Fruit fly (Drosophila melanogaster) whole organism, adult: ENCODE results near the gene fry.
A peak's percentile ranks its signal among the peaks of the same experiment; 100 is the strongest.

Experiments
- CG11617 ChIP-seq: fragments of 200-800 bp; sonication (Bioruptor generic); optimal IDR thresholded peaks from 2 replicates; lab custom pipeline; 2017; ENCODE audit warnings: mild to moderate bottlenecking, missing biosample characterization, missing genetic modification reagents, missing genetic modification characterization
- CG12768 ChIP-seq: fragments of 200-800 bp; sonication (Bioruptor generic); optimal IDR thresholded peaks from 2 replicates; lab custom pipeline; 2017; ENCODE audit warnings: missing biosample characterization, missing genetic modification characterization, mild to moderate bottlenecking, moderate library complexity, missing genetic modification reagents
- CG14711 ChIP-seq: fragments of 200-800 bp; sonication (Bioruptor generic); optimal IDR thresholded peaks from 2 replicates; lab custom pipeline; 2018; ENCODE audit warnings: missing biosample characterization, mild to moderate bottlenecking, missing genetic modification characterization, moderate library complexity
- CG1620 ChIP-seq: fragments of 200-800 bp; sonication (Bioruptor generic); optimal IDR thresholded peaks from 2 replicates; lab custom pipeline; 2016; ENCODE audit warnings: missing biosample characterization, missing genetic modification characterization
- CG33017 ChIP-seq: fragments of 200-800 bp; sonication (Bioruptor generic); optimal IDR thresholded peaks from 2 replicates; lab custom pipeline; 2018; ENCODE audit warnings: missing biosample characterization, mild to moderate bottlenecking, missing genetic modification characterization, moderate library complexity
- CG5204 ChIP-seq: fragments of 200-800 bp; sonication (Bioruptor generic); optimal IDR thresholded peaks from 2 replicates; lab custom pipeline; 2016; ENCODE audit warnings: missing biosample characterization, missing genetic modification characterization
- CG7045 ChIP-seq: fragments of 200-800 bp; sonication (Bioruptor generic); optimal IDR thresholded peaks from 2 replicates; lab custom pipeline; 2017; ENCODE audit warnings: missing biosample characterization, mild to moderate bottlenecking, missing genetic modification characterization
- CG7101 ChIP-seq: fragments of 200-800 bp; sonication (Bioruptor generic); optimal IDR thresholded peaks from 2 replicates; lab custom pipeline; 2018; ENCODE audit warnings: missing biosample characterization, mild to moderate bottlenecking, missing genetic modification characterization, moderate library complexity
- Clk ChIP-seq: fragments of 200-800 bp; sonication (Bioruptor generic); optimal IDR thresholded peaks from 2 replicates; lab custom pipeline; 2017; ENCODE audit warnings: missing biosample characterization, missing genetic modification characterization
- Crg-1 ChIP-seq: fragments of 200-800 bp; sonication (Bioruptor generic); optimal IDR thresholded peaks from 2 replicates; lab custom pipeline; 2016; ENCODE audit warnings: missing biosample characterization, missing genetic modification characterization
- Hr96 ChIP-seq: fragments of 200-800 bp; sonication (Bioruptor generic); optimal IDR thresholded peaks from 2 replicates; lab custom pipeline; 2016; ENCODE audit warnings: missing biosample characterization, missing genetic modification characterization
- Mnt ChIP-seq: fragments of 200-800 bp; sonication (Bioruptor generic); optimal IDR thresholded peaks from 2 replicates; lab custom pipeline; 2016; ENCODE audit warnings: missing biosample characterization, mild to moderate bottlenecking, missing genetic modification characterization
- bab1 ChIP-seq: fragments of 200-800 bp; sonication (Bioruptor generic); optimal IDR thresholded peaks from 3 replicates; lab custom pipeline; 2019; ENCODE audit warnings: missing biosample characterization, mild to moderate bottlenecking, missing genetic modification characterization, moderate library complexity
- cic ChIP-seq: fragments of 200-800 bp; sonication (Bioruptor generic); optimal IDR thresholded peaks from 2 replicates; lab custom pipeline; 2017; ENCODE audit warnings: missing biosample characterization, mild to moderate bottlenecking, missing genetic modification characterization, moderate library complexity
- cnc ChIP-seq, 2 experiments: fragments of >200 bp; optimal IDR thresholded peaks; 2 replicates each; lab custom pipeline; 2017
- kay ChIP-seq: fragments of 200-800 bp; sonication (Bioruptor generic); peaks from one replicate; lab custom pipeline; 2016; ENCODE audit warnings: missing biosample characterization, missing genetic modification characterization, borderline replicate concordance
- ovo ChIP-seq: fragments of 200-800 bp; sonication (Bioruptor generic); optimal IDR thresholded peaks from 2 replicates; lab custom pipeline; 2016; ENCODE audit warnings: missing biosample characterization, missing genetic modification characterization
- pad ChIP-seq: fragments of 200-800 bp; sonication (Bioruptor generic); optimal IDR thresholded peaks from 3 replicates; lab custom pipeline; 2017; ENCODE audit warnings: missing biosample characterization, missing genetic modification characterization, mild to moderate bottlenecking, moderate library complexity, missing genetic modification reagents
- tj ChIP-seq: fragments of 200-800 bp; sonication (Bioruptor generic); optimal IDR thresholded peaks from 3 replicates; lab custom pipeline; 2017; ENCODE audit warnings: missing biosample characterization, mild to moderate bottlenecking, missing genetic modification characterization, moderate library complexity
- toe ChIP-seq: fragments of 200-800 bp; sonication (Bioruptor generic); optimal IDR thresholded peaks from 2 replicates; lab custom pipeline; 2016; ENCODE audit warnings: missing biosample characterization, missing genetic modification characterization

The fry gene

DNA sequence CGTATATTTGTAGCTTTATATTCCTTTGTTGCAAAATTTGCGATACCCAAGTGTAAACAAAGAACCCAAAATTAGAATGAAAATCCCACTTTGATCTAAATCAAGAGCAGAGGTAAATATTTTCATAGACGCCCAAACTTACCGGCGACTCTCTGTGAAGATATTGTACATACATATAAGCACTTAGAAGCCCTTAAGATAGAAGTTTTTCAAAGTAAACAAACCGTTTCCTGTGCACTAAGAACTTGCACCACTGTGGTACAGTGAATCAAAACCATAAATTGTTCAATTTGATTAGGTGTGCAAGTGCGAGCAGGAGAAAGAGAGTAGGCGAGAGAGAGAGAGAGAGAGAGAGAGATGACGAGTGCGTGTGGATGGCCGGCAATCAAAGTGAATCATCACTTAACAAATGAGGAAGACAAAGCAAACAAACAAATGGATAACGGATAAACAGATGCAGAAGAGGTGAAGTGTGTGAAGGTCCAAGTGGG, 851 bp downstream of the fry start:
- TF ChIP-seq Mnt (GFP tag; lab: Kevin White, UChicago) (no peak), CG12768 (GFP tag; lab: Kevin White, UChicago) (no peak), CG7101 (tag; lab: Kevin White, UChicago) (no peak), CG14711 (tag; lab: Kevin White, UChicago) (no peak), Hr96 (GFP tag; lab: Kevin White, UChicago) (no peak), CG1620 (GFP tag; lab: Kevin White, UChicago) (no peak), pad (GFP tag; lab: Kevin White, UChicago) (peak; percentile 3), ovo (no peak), CG5204 (no peak), kay (peak; percentile 89), cic (GFP tag; lab: Kevin White, UChicago) (peak; percentile 14), CG11617 (GFP tag; lab: Kevin White, UChicago) (no peak), Crg-1 (no peak), CG7045 (GFP tag; lab: Kevin White, UChicago) (no peak), toe (GFP tag; lab: Kevin White, UChicago) (no peak), cnc (optimal IDR thresholded peaks at IDR 0.05; lab: Kevin White, UChicago) (no peak), Clk (GFP tag; lab: Kevin White, UChicago) (no peak), CG33017 (tag; lab: Kevin White, UChicago) (no peak), tj (GFP tag; lab: Kevin White, UChicago) (no peak), bab1 (GFP tag; lab: Kevin White, UChicago) (no peak)

dm6 chr3L:9677260-9677659, 1.6 kb downstream of the fry start:
- TF ChIP-seq CG1620 (GFP tag; lab: Kevin White, UChicago) (no peak), CG5204 (no peak), CG14711 (tag; lab: Kevin White, UChicago) (no peak), CG12768 (GFP tag; lab: Kevin White, UChicago) (no peak), tj (GFP tag; lab: Kevin White, UChicago) (no peak), Crg-1 (no peak), cic (GFP tag; lab: Kevin White, UChicago) (no peak), cnc (optimal IDR thresholded peaks at IDR 0.05; lab: Kevin White, UChicago) (no peak), CG7045 (GFP tag; lab: Kevin White, UChicago) (no peak), CG7101 (tag; lab: Kevin White, UChicago) (no peak), CG11617 (GFP tag; lab: Kevin White, UChicago) (no peak), bab1 (GFP tag; lab: Kevin White, UChicago) (no peak), CG33017 (tag; lab: Kevin White, UChicago) (no peak), ovo (no peak), Clk (GFP tag; lab: Kevin White, UChicago) (no peak), Mnt (GFP tag; lab: Kevin White, UChicago) (no peak), kay (no peak), Hr96 (GFP tag; lab: Kevin White, UChicago) (no peak)

- peak; percentile 65 for TF ChIP-seq CG11617 (GFP tag; lab: Kevin White, UChicago)
- no peak for TF ChIP-seq toe (GFP tag; lab: Kevin White, UChicago)
- peak; percentile 44 for TF ChIP-seq tj (GFP tag; lab: Kevin White, UChicago)
- TF ChIP-seq kay, result peak; percentile 98
- TF ChIP-seq cnc (optimal IDR thresholded peaks at IDR 0.05; lab: Kevin White, UChicago), result no peak
- TF ChIP-seq cic (GFP tag; lab: Kevin White, UChicago), result peak; percentile 80
- TF ChIP-seq Crg-1, result no peak
- no peak for TF ChIP-seq Clk (GFP tag; lab: Kevin White, UChicago)
- peak; percentile 46 for TF ChIP-seq CG7045 (GFP tag; lab: Kevin White, UChicago)
- peak; percentile 77 for TF ChIP-seq CG33017 (tag; lab: Kevin White, UChicago)
- no peak for TF ChIP-seq CG14711 (tag; lab: Kevin White, UChicago)
- TF ChIP-seq CG5204, result no peak
- TF ChIP-seq bab1 (GFP tag; lab: Kevin White, UChicago), result no peak
- TF ChIP-seq CG7101 (tag; lab: Kevin White, UChicago), result peak; percentile 19
- TF ChIP-seq ovo, result peak; percentile 69
- TF ChIP-seq Mnt (GFP tag; lab: Kevin White, UChicago), result peak; percentile 44
- TF ChIP-seq CG12768 (GFP tag; lab: Kevin White, UChicago), result peak; percentile 91
- no peak for TF ChIP-seq pad (GFP tag; lab: Kevin White, UChicago)
- TF ChIP-seq CG1620 (GFP tag; lab: Kevin White, UChicago), result peak; percentile 4
- peak; percentile 40 for TF ChIP-seq Hr96 (GFP tag; lab: Kevin White, UChicago)
Observed at dm6 chr3L:9675528-9675963, 3.4 kb downstream of the fry start.

DNA sequence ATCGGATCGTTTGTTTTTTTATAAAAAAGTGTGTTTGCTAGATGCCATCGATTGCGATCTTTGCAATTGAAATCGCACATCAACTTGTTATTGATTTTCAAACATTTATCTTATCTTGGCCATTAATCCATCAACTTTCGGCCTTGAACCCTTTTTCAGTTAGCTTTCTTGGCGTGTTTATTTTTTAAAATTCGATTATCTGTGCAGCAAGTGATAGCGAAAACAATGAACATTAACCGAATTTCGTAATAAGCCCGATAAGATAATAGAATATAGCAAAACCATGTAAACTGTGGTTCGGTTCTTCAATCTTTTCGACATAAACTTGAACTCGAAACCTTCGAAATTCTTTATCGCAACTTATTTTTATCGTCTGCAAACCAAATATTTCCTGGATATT, 4.6 kb downstream of the fry start:
- TF ChIP-seq Hr96 (GFP tag; lab: Kevin White, UChicago) (no peak), kay (peak; percentile 26)

- TF ChIP-seq toe (GFP tag; lab: Kevin White, UChicago) (no peak), bab1 (GFP tag; lab: Kevin White, UChicago) (no peak), cic (GFP tag; lab: Kevin White, UChicago) (peak; percentile 60), CG5204 (no peak), CG11617 (GFP tag; lab: Kevin White, UChicago) (no peak)
Observed at dm6 chr3L:9671372-9671771, 7.5 kb downstream of the fry start.

DNA sequence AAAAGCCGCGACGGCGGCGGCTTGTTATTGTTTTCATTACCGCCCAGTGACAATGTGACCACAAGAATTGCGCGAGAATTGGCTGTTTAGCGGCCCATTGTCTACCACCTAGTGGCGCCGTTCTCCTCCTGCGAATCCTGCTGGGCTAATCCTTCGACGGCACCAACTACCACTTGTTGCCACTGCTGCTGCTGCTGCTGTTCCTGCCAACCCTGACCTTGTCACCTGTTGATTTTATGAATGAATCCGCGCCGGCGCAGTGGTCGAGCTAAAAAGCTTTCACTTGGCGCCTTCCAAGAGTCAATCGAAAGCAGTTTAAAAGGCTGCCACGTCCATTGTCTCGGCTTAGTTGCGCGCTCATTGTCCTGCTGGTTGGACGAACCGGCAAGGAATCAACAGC, 35.1 kb downstream of the fry start, which contains the start of gene CNMaR:
Gene CNMaR, plus strand, starts transcription at position 348 of the 400 bp plus-strand sequence.
- TF ChIP-seq ovo (no peak), Mnt (GFP tag; lab: Kevin White, UChicago) (no peak), CG33017 (tag; lab: Kevin White, UChicago) (no peak), CG5204 (no peak), Crg-1 (no peak), CG7045 (GFP tag; lab: Kevin White, UChicago) (no peak), CG7101 (tag; lab: Kevin White, UChicago) (no peak), Clk (GFP tag; lab: Kevin White, UChicago) (no peak), CG14711 (tag; lab: Kevin White, UChicago) (no peak), toe (GFP tag; lab: Kevin White, UChicago) (no peak), kay (no peak), CG12768 (GFP tag; lab: Kevin White, UChicago) (no peak), CG1620 (GFP tag; lab: Kevin White, UChicago) (no peak), Hr96 (GFP tag; lab: Kevin White, UChicago) (no peak), tj (GFP tag; lab: Kevin White, UChicago) (no peak), cic (GFP tag; lab: Kevin White, UChicago) (no peak), pad (GFP tag; lab: Kevin White, UChicago) (no peak), cnc (optimal IDR thresholded peaks at IDR 0.05; lab: Kevin White, UChicago) (no peak), bab1 (GFP tag; lab: Kevin White, UChicago) (no peak)
